Fruit fly (Drosophila melanogaster): ENCODE data around the gene CG3652.

DNA sequence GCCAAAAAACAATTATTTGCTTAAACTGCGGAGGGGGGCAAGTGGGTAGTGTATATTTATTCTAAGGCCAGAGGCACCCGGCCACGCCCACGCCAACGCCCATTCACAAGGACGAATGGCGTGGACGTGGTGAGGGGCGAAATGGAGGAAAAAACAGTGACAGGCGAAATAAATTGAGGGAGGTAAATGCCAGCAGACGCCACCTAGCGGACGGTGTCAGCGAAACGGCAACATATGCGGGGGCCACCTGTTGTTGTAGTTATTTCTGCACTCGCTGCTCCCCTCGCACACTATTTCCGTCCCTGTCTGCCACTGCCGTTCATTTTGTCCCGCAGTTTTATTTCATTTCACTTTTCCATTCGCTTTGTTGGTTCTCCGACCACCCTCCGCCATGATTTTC is 24.3 kb upstream of the CG3652 start:
- no peak for TF ChIP-seq CG7101 (tag; optimal IDR thresholded peaks at IDR 0.05)
- TF ChIP-seq Mnt (GFP tag; optimal IDR thresholded peaks at IDR 0.05): no peak
